Worm (Caenorhabditis elegans): ENCODE data around the gene sdpn-1.

Gene sdpn-1

DNA sequence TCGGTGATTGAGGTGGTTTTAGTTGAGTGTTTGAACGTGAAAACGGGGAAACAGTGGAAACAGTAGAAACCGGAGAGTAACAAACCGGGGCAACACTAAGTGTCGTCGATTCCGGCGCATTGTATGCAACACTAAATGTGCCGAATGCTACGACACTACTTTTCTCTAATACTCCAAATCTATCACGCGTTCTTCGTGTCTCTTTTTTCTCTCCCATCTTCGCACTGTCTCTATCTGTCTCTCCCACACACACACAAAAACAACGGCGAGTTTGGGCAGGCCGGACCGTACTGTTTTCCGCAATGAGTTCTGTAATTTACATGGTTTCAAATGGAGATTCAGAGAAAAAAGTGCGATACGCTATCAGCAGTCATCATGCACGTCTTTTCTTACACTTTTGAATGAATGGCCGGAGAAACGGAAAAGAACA is 36.0 kb downstream of the sdpn-1 start:
- TF ChIP-seq ceh-82 (tag; optimal IDR thresholded peaks at IDR 0.05) (no peak), nhr-77 (tag; optimal IDR thresholded peaks at IDR 0.05) (no peak), elt-1 (tag; optimal IDR thresholded peaks at IDR 0.05) (no peak), pqm-1 (tag; optimal IDR thresholded peaks at IDR 0.05) (peak; percentile 97), ceh-16 (tag; optimal IDR thresholded peaks at IDR 0.05) (no peak), lin-39 (tag; optimal IDR thresholded peaks at IDR 0.05) (peak; percentile 69), nhr-25 (tag; optimal IDR thresholded peaks at IDR 0.05) (peak; percentile 56), fos-1 (tag; optimal IDR thresholded peaks at IDR 0.05) (no peak), tbx-2 (tag; optimal IDR thresholded peaks at IDR 0.05) (no peak), ztf-11 (tag; optimal IDR thresholded peaks at IDR 0.05) (no peak), nhr-23 (tag; optimal IDR thresholded peaks at IDR 0.05) (peak; percentile 55), nfya-1 (tag; optimal IDR thresholded peaks at IDR 0.05; ENCODE audit: insufficient read depth) (peak; percentile 38), fkh-10 (GFP tag; optimal IDR thresholded peaks at IDR 0.05) (no peak), elt-2 (tag; optimal IDR thresholded peaks at IDR 0.05) (peak; percentile 99), jun-1 (tag; optimal IDR thresholded peaks at IDR 0.05) (peak; percentile 63), zag-1 (tag; optimal IDR thresholded peaks at IDR 0.05) (no peak), pha-4 (tag; optimal IDR thresholded peaks at IDR 0.05) (peak; percentile 60), snpc-4 (tag; optimal IDR thresholded peaks at IDR 0.05) (no peak), nhr-12 (tag; optimal IDR thresholded peaks at IDR 0.05) (no peak), mml-1 (tag; optimal IDR thresholded peaks at IDR 0.05) (no peak), egl-27 (tag; optimal IDR thresholded peaks at IDR 0.05) (no peak), skn-1 (tag; optimal IDR thresholded peaks at IDR 0.05) (peak; percentile 47), hmg-11 (tag; optimal IDR thresholded peaks at IDR 0.05) (peak; percentile 51), ceh-28 (tag; optimal IDR thresholded peaks at IDR 0.05) (peak; percentile 70)

DNA sequence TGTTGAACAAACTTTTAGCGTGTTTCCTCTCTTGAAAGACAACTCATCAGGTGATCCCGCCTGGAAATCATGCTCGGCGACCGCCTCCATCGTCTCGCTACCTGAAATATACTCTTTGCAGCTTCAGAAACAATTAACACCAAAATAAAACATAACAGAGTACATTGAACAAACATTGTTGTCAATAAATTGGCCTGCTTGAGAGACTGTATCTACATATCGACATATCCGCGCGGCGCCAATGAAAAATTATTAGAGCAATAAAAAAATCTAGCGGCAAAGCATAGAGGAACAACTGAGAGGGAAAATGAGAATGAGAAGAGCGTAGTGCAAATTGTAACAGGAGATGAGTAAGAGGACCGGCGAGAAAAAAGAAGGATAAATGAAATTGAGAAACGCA is 36.4 kb downstream of the sdpn-1 start, which contains the start of gene sem-5:
Gene sem-5, minus strand, starts transcription at position 101 of the 400 bp plus-strand sequence.
- TF ChIP-seq aly-2 (tag; optimal IDR thresholded peaks at IDR 0.05) (no peak), lin-15B (tag; optimal IDR thresholded peaks at IDR 0.05) (no peak), ceh-16 (tag; optimal IDR thresholded peaks at IDR 0.05) (no peak), nhr-77 (tag; optimal IDR thresholded peaks at IDR 0.05) (no peak), unc-39 (tag; optimal IDR thresholded peaks at IDR 0.05) (no peak), nhr-23 (tag; optimal IDR thresholded peaks at IDR 0.05) (no peak), R02D3.7 (tag; optimal IDR thresholded peaks at IDR 0.05) (no peak), fos-1 (tag; optimal IDR thresholded peaks at IDR 0.05) (no peak), elt-3 (tag; optimal IDR thresholded peaks at IDR 0.05) (no peak), nhr-76 (tag; optimal IDR thresholded peaks at IDR 0.05) (no peak), fkh-2 (tag; optimal IDR thresholded peaks at IDR 0.05) (no peak), tbx-2 (tag; optimal IDR thresholded peaks at IDR 0.05) (no peak), nhr-237 (tag; optimal IDR thresholded peaks at IDR 0.05) (no peak), zag-1 (tag; optimal IDR thresholded peaks at IDR 0.05) (no peak), elt-1 (tag; optimal IDR thresholded peaks at IDR 0.05) (no peak), daf-12 (tag; optimal IDR thresholded peaks at IDR 0.05) (no peak)

DNA sequence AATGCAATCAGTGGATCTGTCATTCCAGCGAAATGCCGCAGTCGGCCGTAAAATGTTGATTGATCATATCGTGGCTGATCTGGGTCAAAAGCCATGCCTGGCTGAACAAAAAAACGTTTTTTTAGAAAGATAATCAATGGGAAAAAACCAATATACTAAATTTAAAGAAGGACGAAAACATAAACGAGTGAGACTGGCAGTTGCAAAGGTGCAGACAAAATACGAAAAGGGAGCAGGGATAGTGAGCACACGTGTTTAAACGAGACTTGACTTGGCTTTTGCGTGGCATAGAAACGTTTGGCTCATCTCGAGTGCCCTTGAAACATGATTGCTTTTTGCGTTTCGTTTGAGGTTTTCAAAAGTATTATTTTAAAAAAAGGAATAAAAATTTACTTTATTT is 39.8 kb downstream of the sdpn-1 start, which contains the start of gene sfxn-2:
Gene sfxn-2, minus strand, starts transcription at position 101 of the 400 bp plus-strand sequence.
- TF ChIP-seq ceh-16 (tag; optimal IDR thresholded peaks at IDR 0.05) (no peak), egl-27 (tag; optimal IDR thresholded peaks at IDR 0.05) (no peak), eor-1 (tag; optimal IDR thresholded peaks at IDR 0.05) (no peak), elt-3 (tag; optimal IDR thresholded peaks at IDR 0.05) (no peak), zag-1 (tag; optimal IDR thresholded peaks at IDR 0.05) (no peak), nhr-237 (tag; optimal IDR thresholded peaks at IDR 0.05) (no peak), mml-1 (tag; optimal IDR thresholded peaks at IDR 0.05) (no peak), sea-2 (GFP tag; optimal IDR thresholded peaks at IDR 0.05) (no peak), nhr-28 (tag; optimal IDR thresholded peaks at IDR 0.05) (no peak), lin-15B (tag; optimal IDR thresholded peaks at IDR 0.05) (no peak), ceh-28 (tag; optimal IDR thresholded peaks at IDR 0.05) (no peak), ceh-82 (tag; optimal IDR thresholded peaks at IDR 0.05) (no peak)

DNA sequence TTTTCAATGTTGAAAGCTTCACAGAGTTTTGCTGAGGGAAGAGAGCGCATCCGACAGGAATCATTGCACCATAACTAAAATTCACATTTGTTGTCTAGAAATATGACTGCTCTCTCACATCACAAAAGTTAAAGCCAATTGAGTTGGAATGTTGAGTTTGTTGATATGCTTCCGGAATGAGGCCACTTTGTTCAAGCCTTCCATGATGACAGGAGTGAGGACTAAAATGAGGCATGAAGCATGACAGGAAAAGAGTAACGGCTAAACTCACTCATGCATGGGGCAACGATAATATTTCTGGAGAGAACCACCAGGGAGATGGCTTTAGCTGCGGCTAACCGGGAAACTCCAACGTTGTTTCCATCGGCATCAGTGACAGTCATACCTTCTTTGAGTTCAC is 41.6 kb downstream of the sdpn-1 start:
- TF ChIP-seq fkh-2 (tag; optimal IDR thresholded peaks at IDR 0.05) (no peak), ceh-9 (tag; optimal IDR thresholded peaks at IDR 0.05) (no peak), pqm-1 (tag; optimal IDR thresholded peaks at IDR 0.05) (no peak), nhr-43 (tag; optimal IDR thresholded peaks at IDR 0.05; ENCODE audit: poor library complexity, severe bottlenecking) (peak; percentile 31), lsy-12 (tag; optimal IDR thresholded peaks at IDR 0.05) (peak; percentile 36), egl-5 (tag; optimal IDR thresholded peaks at IDR 0.05) (no peak), elt-1 (tag; optimal IDR thresholded peaks at IDR 0.05) (no peak), tbx-2 (tag; optimal IDR thresholded peaks at IDR 0.05) (no peak), nhr-237 (tag; optimal IDR thresholded peaks at IDR 0.05) (no peak), egl-27 (tag; optimal IDR thresholded peaks at IDR 0.05) (no peak), elt-3 (tag; optimal IDR thresholded peaks at IDR 0.05) (no peak), skn-1 (tag; optimal IDR thresholded peaks at IDR 0.05) (no peak), elt-2 (tag; optimal IDR thresholded peaks at IDR 0.05) (no peak), ztf-4 (tag; optimal IDR thresholded peaks at IDR 0.05) (no peak), ama-1 (optimal IDR thresholded peaks at IDR 0.05) (peak; percentile 9), unc-39 (tag; optimal IDR thresholded peaks at IDR 0.05) (no peak), nhr-67 (tag; optimal IDR thresholded peaks at IDR 0.05) (no peak), eor-1 (tag; optimal IDR thresholded peaks at IDR 0.05) (no peak), jun-1 (tag; optimal IDR thresholded peaks at IDR 0.05) (no peak), ceh-16 (tag; optimal IDR thresholded peaks at IDR 0.05) (no peak), fkh-10 (GFP tag; optimal IDR thresholded peaks at IDR 0.05) (no peak)

Measured in whole organism, L3 larva.